Fruit fly (Drosophila melanogaster) whole organism, embryonic: Measurements from ENCODE around the gene ida.

Experiments
- Ada2b ChIP-seq: fragments of 200-800 bp; sonication (Bioruptor generic); IDR thresholded peaks from 2 replicates; pipeline ENCODE4 v1.3.6; 2022; ENCODE audit warnings: missing biosample characterization, missing genetic modification characterization
- Awh ChIP-seq: fragments of 200-800 bp; sonication (Bioruptor generic); IDR thresholded peaks from 2 replicates; pipeline ENCODE4, ENCODE4 v1.3.6; 2022; ENCODE audit warnings: missing biosample characterization, missing genetic modification characterization
- B-H2 ChIP-seq: fragments of 200-800 bp; sonication (Bioruptor generic); optimal IDR thresholded peaks from 2 replicates; lab custom pipeline; 2018; ENCODE audit warnings: missing biosample characterization, mild to moderate bottlenecking, missing genetic modification characterization
- Bteb2 ChIP-seq: fragments of 200-800 bp; sonication (Bioruptor generic); optimal IDR thresholded peaks from 2 replicates; lab custom pipeline; 2016; ENCODE audit warnings: missing biosample characterization, missing genetic modification characterization
- CG12659 ChIP-seq: fragments of 200-800 bp; sonication (Bioruptor generic); optimal IDR thresholded peaks from 3 replicates; lab custom pipeline; 2017; ENCODE audit warnings: mild to moderate bottlenecking, missing biosample characterization, missing genetic modification reagents, missing genetic modification characterization
- CG13287 ChIP-seq: fragments of 200-800 bp; sonication (Bioruptor generic); IDR thresholded peaks from 2 replicates; pipeline ENCODE4 v1.3.6; 2022; ENCODE audit warnings: missing biosample characterization, missing genetic modification characterization; ENCODE audit not compliant: partially characterized antibody
- CG1529 ChIP-seq: fragments of 200-800 bp; sonication (Bioruptor generic); optimal IDR thresholded peaks from 3 replicates; lab custom pipeline; 2018; ENCODE audit warnings: missing biosample characterization, missing genetic modification characterization
- CG15601 ChIP-seq: fragments of 200-800 bp; sonication (Bioruptor generic); optimal IDR thresholded peaks from 3 replicates; lab custom pipeline; 2019; ENCODE audit warnings: missing biosample characterization, mild to moderate bottlenecking, missing genetic modification characterization, moderate library complexity
- CG1647 ChIP-seq: fragments of 200-800 bp; sonication (Bioruptor generic); optimal IDR thresholded peaks from 3 replicates; lab custom pipeline; 2016; ENCODE audit warnings: missing biosample characterization, missing genetic modification characterization
- CG2889 ChIP-seq: fragments of 200-800 bp; sonication (Bioruptor generic); IDR thresholded peaks from 3 replicates; pipeline ENCODE4 v1.3.6; 2022; ENCODE audit warnings: missing biosample characterization, missing genetic modification characterization
- CG30431 ChIP-seq: fragments of 200-800 bp; sonication (Bioruptor generic); optimal IDR thresholded peaks from 2 replicates; lab custom pipeline; 2017; ENCODE audit warnings: missing biosample characterization, missing genetic modification characterization
- CG31365 ChIP-seq: fragments of 200-800 bp; sonication (Bioruptor generic); optimal IDR thresholded peaks from 2 replicates; lab custom pipeline; 2018; ENCODE audit warnings: missing biosample characterization, mild to moderate bottlenecking, missing genetic modification characterization
- CG4730 ChIP-seq: fragments of 200-800 bp; sonication (Bioruptor generic); IDR thresholded peaks from 2 replicates; pipeline ENCODE4 v1.3.6; 2022; ENCODE audit warnings: missing biosample characterization, missing genetic modification characterization
- CG6654 ChIP-seq: fragments of 200-800 bp; sonication (Bioruptor generic); optimal IDR thresholded peaks from 2 replicates; lab custom pipeline; 2017; ENCODE audit warnings: missing biosample characterization, mild to moderate bottlenecking, missing genetic modification characterization
- CG6765 ChIP-seq: fragments of 200-800 bp; sonication (Bioruptor generic); optimal IDR thresholded peaks from 3 replicates; lab custom pipeline; 2017; ENCODE audit warnings: missing biosample characterization, mild to moderate bottlenecking, missing genetic modification characterization
- CG7786 ChIP-seq: fragments of 200-800 bp; sonication (Bioruptor generic); optimal IDR thresholded peaks from 2 replicates; lab custom pipeline; 2016; ENCODE audit warnings: missing biosample characterization, missing genetic modification characterization
- CG9215 ChIP-seq: fragments of 200-800 bp; sonication (Bioruptor generic); IDR thresholded peaks from 2 replicates; pipeline ENCODE4 v1.3.6; 2022; ENCODE audit warnings: missing biosample characterization, missing genetic modification characterization
- CrebB ChIP-seq: fragments of 200-800 bp; sonication (Bioruptor generic); optimal IDR thresholded peaks from 3 replicates; lab custom pipeline; 2018; ENCODE audit warnings: missing biosample characterization, mild to moderate bottlenecking, missing genetic modification characterization
- E2f2 ChIP-seq: fragments of 200-800 bp; sonication (Bioruptor generic); IDR thresholded peaks from 2 replicates; pipeline ENCODE4 v1.3.6; 2022; ENCODE audit warnings: missing biosample characterization, missing genetic modification characterization
- Eip74EF ChIP-seq, 2 experiments: fragments of 200-800 bp in 1 of 2; fragments of >200 bp in 1 of 2; sonication (Bioruptor generic) in 1 of 2; optimal IDR thresholded peaks; 2 replicates each; lab custom pipeline; 2017 to 2019; ENCODE audit warnings: missing biosample characterization in 2 of 2, missing genetic modification characterization in 2 of 2, mild to moderate bottlenecking in 1 of 2, moderate library complexity in 1 of 2
- Hmr ChIP-seq: fragments of 200-800 bp; sonication (Bioruptor generic); optimal IDR thresholded peaks from 3 replicates; lab custom pipeline; 2017; ENCODE audit warnings: mild to moderate bottlenecking, missing biosample characterization, missing genetic modification reagents, missing genetic modification characterization
- Kr ChIP-seq: fragments of 200-800 bp; sonication (Bioruptor generic); optimal IDR thresholded peaks from 2 replicates; lab custom pipeline; 2017; ENCODE audit warnings: missing biosample characterization, mild to moderate bottlenecking, missing genetic modification characterization
- MBD-R2 ChIP-seq: fragments of 200-800 bp; sonication (Bioruptor generic); IDR thresholded peaks from 2 replicates; pipeline ENCODE4 v1.3.6; 2022; ENCODE audit warnings: missing biosample characterization, missing genetic modification characterization
- Max ChIP-seq: fragments of 200-800 bp; sonication (Bioruptor generic); optimal IDR thresholded peaks from 2 replicates; lab custom pipeline; 2016; ENCODE audit warnings: missing biosample characterization, mild to moderate bottlenecking, missing genetic modification characterization
- NFAT ChIP-seq: fragments of 200-800 bp; sonication (Bioruptor generic); IDR thresholded peaks from 2 replicates; pipeline ENCODE4 v1.3.6; 2022; ENCODE audit warnings: missing biosample characterization, missing genetic modification characterization
- Nf-YA ChIP-seq: fragments of 200-800 bp; sonication (Bioruptor generic); IDR thresholded peaks from 2 replicates; pipeline ENCODE4 v1.3.6; 2022; ENCODE audit warnings: missing biosample characterization, missing genetic modification characterization
- Opbp ChIP-seq: fragments of 200-800 bp; sonication (Bioruptor generic); IDR thresholded peaks from 3 replicates; pipeline ENCODE4 v1.3.6; 2022; ENCODE audit warnings: missing biosample characterization, missing genetic modification characterization; ENCODE audit not compliant: partially characterized antibody
- Scr ChIP-seq: fragments of 200-800 bp; sonication (Bioruptor generic); IDR thresholded peaks from 2 replicates; pipeline ENCODE4 v1.3.6; 2022; ENCODE audit warnings: missing biosample characterization, missing genetic modification characterization; ENCODE audit not compliant: partially characterized antibody
- Sox102F ChIP-seq: fragments of 200-800 bp; sonication (Bioruptor generic); optimal IDR thresholded peaks from 2 replicates; lab custom pipeline; 2018; ENCODE audit warnings: missing biosample characterization, mild to moderate bottlenecking, missing genetic modification characterization, moderate library complexity
- ara ChIP-seq: fragments of 200-800 bp; sonication (Bioruptor generic); IDR thresholded peaks from 2 replicates; pipeline ENCODE4 v1.3.6; 2022; ENCODE audit warnings: missing biosample characterization, missing genetic modification characterization
- ato ChIP-seq: fragments of 200-800 bp; sonication (Bioruptor generic); IDR thresholded peaks from 2 replicates; pipeline ENCODE4 v1.3.6; 2022; ENCODE audit warnings: missing biosample characterization, missing genetic modification characterization; ENCODE audit not compliant: partially characterized antibody
- cad ChIP-seq: fragments of >200 bp; optimal IDR thresholded peaks from 2 replicates; lab custom pipeline; 2017; ENCODE audit warnings: missing biosample characterization, missing genetic modification characterization
- corto ChIP-seq: fragments of 200-800 bp; sonication (Bioruptor generic); optimal IDR thresholded peaks from 2 replicates; lab custom pipeline; 2016; ENCODE audit warnings: missing biosample characterization, mild to moderate bottlenecking, missing genetic modification characterization, moderate library complexity
- dm ChIP-seq: fragments of 200-800 bp; sonication (Bioruptor generic); optimal IDR thresholded peaks from 3 replicates; lab custom pipeline; 2016; ENCODE audit warnings: missing biosample characterization, missing genetic modification characterization
- esg ChIP-seq: fragments of 200-800 bp; sonication (Bioruptor generic); conservative IDR thresholded peaks from 2 replicates; pipeline ENCODE4 v1.3.6; 2022; ENCODE audit warnings: missing biosample characterization, missing genetic modification characterization
- eve ChIP-seq, 2 experiments: fragments of >200 bp; optimal IDR thresholded peaks; 2 replicates each; lab custom pipeline; 2017; ENCODE audit warnings: missing biosample characterization in 2 of 2, missing genetic modification characterization in 2 of 2
- gsb ChIP-seq: fragments of 200-800 bp; sonication (Bioruptor generic); IDR thresholded peaks from 2 replicates; pipeline ENCODE4 v1.3.6; 2022; ENCODE audit warnings: missing biosample characterization, missing genetic modification characterization
- kah ChIP-seq: fragments of 200-800 bp; sonication (Bioruptor generic); optimal IDR thresholded peaks from 2 replicates; lab custom pipeline; 2018; ENCODE audit warnings: missing biosample characterization, mild to moderate bottlenecking, missing genetic modification characterization
- kay ChIP-seq: fragments of 200-800 bp; sonication (Bioruptor generic); optimal IDR thresholded peaks from 2 replicates; lab custom pipeline; 2016; ENCODE audit warnings: missing biosample characterization, missing genetic modification characterization
- lov ChIP-seq, 2 experiments: fragments of 200-800 bp in 1 of 2; fragments of >200 bp in 1 of 2; sonication (Bioruptor generic) in 1 of 2; IDR thresholded peaks in 1 of 2; optimal IDR thresholded peaks in 1 of 2; 2 replicates in 1 of 2; 3 replicates in 1 of 2; pipeline versions ENCODE4 v1.3.6 to Lab custom; 2017 to 2022; ENCODE audit warnings: missing biosample characterization in 1 of 2, missing genetic modification characterization in 1 of 2
- mam ChIP-seq: fragments of 200-800 bp; sonication (Bioruptor generic); optimal IDR thresholded peaks from 3 replicates; lab custom pipeline; 2016; ENCODE audit warnings: missing biosample characterization, missing genetic modification characterization
- pfk ChIP-seq: fragments of 200-800 bp; sonication (Bioruptor generic); optimal IDR thresholded peaks from 2 replicates; lab custom pipeline; 2018; ENCODE audit warnings: missing biosample characterization, mild to moderate bottlenecking, missing genetic modification characterization, moderate library complexity
- pros ChIP-seq: fragments of 200-800 bp; sonication (Bioruptor generic); optimal IDR thresholded peaks from 3 replicates; lab custom pipeline; 2019; ENCODE audit warnings: missing biosample characterization, mild to moderate bottlenecking, missing genetic modification characterization, moderate library complexity
- ranshi ChIP-seq: fragments of 200-800 bp; sonication (Bioruptor generic); IDR thresholded peaks from 2 replicates; pipeline ENCODE4 v1.3.6; 2022; ENCODE audit warnings: missing biosample characterization, missing genetic modification characterization
- rib ChIP-seq: fragments of 200-800 bp; sonication (Bioruptor generic); IDR thresholded peaks from 2 replicates; pipeline ENCODE4 v1.3.6; 2022; ENCODE audit warnings: missing biosample characterization, missing genetic modification characterization
- salm ChIP-seq: fragments of 200-800 bp; sonication (Bioruptor generic); optimal IDR thresholded peaks from 2 replicates; lab custom pipeline; 2018; ENCODE audit warnings: missing biosample characterization, mild to moderate bottlenecking, missing genetic modification characterization
- scrt ChIP-seq: fragments of 200-800 bp; sonication (Bioruptor generic); optimal IDR thresholded peaks from 2 replicates; lab custom pipeline; 2018; ENCODE audit warnings: missing biosample characterization, mild to moderate bottlenecking, missing genetic modification characterization, moderate library complexity
- slbo ChIP-seq: fragments of 200-800 bp; sonication (Bioruptor generic); IDR thresholded peaks from 2 replicates; pipeline ENCODE4 v1.3.6; 2022; ENCODE audit warnings: missing biosample characterization, missing genetic modification characterization
- sob ChIP-seq: fragments of 200-800 bp; sonication (Bioruptor generic); IDR thresholded peaks from 2 replicates; pipeline ENCODE4 v1.3.6; 2022; ENCODE audit warnings: missing biosample characterization, missing genetic modification characterization
- usp ChIP-seq: fragments of >200 bp; optimal IDR thresholded peaks from 2 replicates; lab custom pipeline; 2017; ENCODE audit warnings: missing biosample characterization, missing genetic modification characterization

ida gene

DNA sequence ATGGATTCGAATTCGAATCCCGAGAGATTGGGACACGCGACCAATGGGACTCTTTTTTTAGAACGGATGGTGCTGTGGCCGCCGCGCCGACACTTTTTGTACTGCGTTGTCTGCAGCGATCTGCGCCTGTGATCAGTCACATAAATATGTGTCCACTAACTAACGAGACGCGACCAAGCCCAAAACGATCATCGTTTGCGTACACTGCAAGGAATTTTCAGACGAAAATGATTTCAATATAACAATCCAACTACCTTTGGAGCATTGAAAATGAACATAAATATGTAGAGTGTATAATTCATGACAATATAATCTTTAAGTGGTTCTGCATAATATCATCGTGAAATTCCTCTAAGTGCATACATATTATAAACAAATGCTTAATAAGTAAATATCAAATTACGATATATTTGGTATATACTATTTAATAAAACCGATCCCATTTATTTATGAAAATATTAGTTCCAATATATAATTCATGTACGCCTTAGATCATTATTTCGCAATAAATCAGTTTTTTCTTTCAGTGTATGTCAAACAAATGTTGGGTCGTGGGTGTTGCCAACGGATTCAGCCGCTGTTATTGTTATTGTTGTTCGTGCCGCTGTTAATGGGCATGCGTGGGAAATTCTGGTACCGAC, 30.5 kb downstream of the ida start, which contains the start of gene Eip63F-1 (continued):
- TF ChIP-seq corto (GFP tag; lab: Kevin White, UChicago) = no peak
- no peak for TF ChIP-seq sob (GFP tag; lab: Robert Waterston, UW)
- peak; percentile 27 for TF ChIP-seq CG15601
- TF ChIP-seq Max (GFP tag; lab: Kevin White, UChicago) = peak; percentile 11
- TF ChIP-seq Ada2b = peak; percentile 35; the same call in 1 of the 2 replicates
- no peak for TF ChIP-seq CG2889 (GFP tag; lab: Robert Waterston, UW)
- no peak for TF ChIP-seq Opbp
- TF ChIP-seq pfk (GFP tag; lab: Kevin White, UChicago) = no peak
- peak; percentile 31 for TF ChIP-seq CG7786 (GFP tag; lab: Kevin White, UChicago)
- TF ChIP-seq E2f2 = no peak; the same call in 1 of the 2 replicates
- no peak for TF ChIP-seq usp (GFP tag; lab: Kevin White, UChicago)
- TF ChIP-seq rib (GFP tag; lab: Robert Waterston, UW) = no peak
- peak; percentile 66 for TF ChIP-seq ranshi (GFP tag; lab: Robert Waterston, UW)
- TF ChIP-seq cad (GFP tag; lab: Kevin White, UChicago) = no peak
- TF ChIP-seq scrt (GFP tag; lab: Kevin White, UChicago) = peak; percentile 81
- no peak for TF ChIP-seq Kr
- TF ChIP-seq CG31365 (tag; lab: Kevin White, UChicago) = no peak
- TF ChIP-seq CG12659 (GFP tag; lab: Kevin White, UChicago) = peak; percentile 67
- no peak for TF ChIP-seq ara (GFP tag; lab: Robert Waterston, UW)
- peak; percentile 54 for TF ChIP-seq esg (GFP tag; lab: Robert Waterston, UW)
- TF ChIP-seq slbo = peak; percentile 71
- no peak for TF ChIP-seq CG13287
- TF ChIP-seq CG6765 (GFP tag; lab: Kevin White, UChicago) = peak; percentile 50
- TF ChIP-seq Nf-YA (GFP tag; lab: Robert Waterston, UW) = no peak
- no peak for TF ChIP-seq Eip74EF (GFP tag; optimal IDR thresholded peaks at IDR 0.05; lab: Kevin White, UChicago)
- TF ChIP-seq CG30431 (GFP tag; lab: Kevin White, UChicago) = peak; percentile 2
- TF ChIP-seq Sox102F (GFP tag; lab: Kevin White, UChicago) = peak; percentile 81
- no peak for TF ChIP-seq Scr
- TF ChIP-seq MBD-R2 (GFP tag; lab: Robert Waterston, UW) = no peak
- TF ChIP-seq CG6654 (GFP tag; lab: Kevin White, UChicago) = peak; percentile 7
- no peak for TF ChIP-seq CG1647 (GFP tag; lab: Kevin White, UChicago)
- no peak for TF ChIP-seq pros
- peak; percentile 57 for TF ChIP-seq Hmr (GFP tag; lab: Kevin White, UChicago)
- TF ChIP-seq gsb (GFP tag; lab: Robert Waterston, UW) = no peak
- no peak for TF ChIP-seq Awh (GFP tag; lab: Robert Waterston, UW)
- no peak for TF ChIP-seq dm (GFP tag; lab: Kevin White, UChicago)
- no peak for TF ChIP-seq ato
- no peak for TF ChIP-seq NFAT (GFP tag; lab: Robert Waterston, UW)
- peak; percentile 45 for TF ChIP-seq CG1529
- TF ChIP-seq kay (GFP tag; lab: Kevin White, UChicago) = no peak
- no peak for TF ChIP-seq CrebB (tag; lab: Kevin White, UChicago)
- peak; percentile 53 for TF ChIP-seq kah (GFP tag; lab: Kevin White, UChicago)
- TF ChIP-seq CG4730 = no peak
- peak; percentile 32 for TF ChIP-seq salm
- TF ChIP-seq mam = no peak
- no peak for TF ChIP-seq eve (GFP tag; optimal IDR thresholded peaks at IDR 0.05; lab: Kevin White, UChicago)
- TF ChIP-seq B-H2 = peak; percentile 34
- TF ChIP-seq CG9215 (GFP tag; lab: Robert Waterston, UW) = 0 out of 2 replicates have a peak, but pooled peaks have one; percentile 34
- peak; percentile 31 for TF ChIP-seq Bteb2 (GFP tag; lab: Kevin White, UChicago)
- TF ChIP-seq lov (optimal IDR thresholded peaks at IDR 0.05; lab: Kevin White, UChicago) = no peak
- no peak for TF ChIP-seq lov (GFP tag; IDR thresholded peaks at IDR 0.05; lab: Robert Waterston, UW)
